Fruit fly (Drosophila melanogaster): ENCODE results near the gene CG5880.

dm6 chr3R:27138700-27139099, 22.2 kb downstream of the CG5880 start:
- TF ChIP-seq CG12768 (GFP tag; optimal IDR thresholded peaks at IDR 0.05) = no peak
- TF ChIP-seq CG7045 (GFP tag; optimal IDR thresholded peaks at IDR 0.05) = no peak
- TF ChIP-seq Hr96 (GFP tag; optimal IDR thresholded peaks at IDR 0.05) = no peak
- TF ChIP-seq Mnt (GFP tag; optimal IDR thresholded peaks at IDR 0.05) = no peak
- no peak for TF ChIP-seq cic (GFP tag; optimal IDR thresholded peaks at IDR 0.05)
- no peak for TF ChIP-seq CG14711 (tag; optimal IDR thresholded peaks at IDR 0.05)
- no peak for TF ChIP-seq kay (GFP tag; ENCODE audit: borderline replicate concordance)
- no peak for TF ChIP-seq Crg-1 (GFP tag; optimal IDR thresholded peaks at IDR 0.05)
- TF ChIP-seq cnc (optimal IDR thresholded peaks at IDR 0.05) = no peak
- no peak for TF ChIP-seq bab1 (GFP tag; optimal IDR thresholded peaks at IDR 0.05)

Measured in whole organism, adult.